Fruit fly (Drosophila melanogaster): ENCODE measurements around the gene CG43057.

Gene CG43057

dm6 chr2L:8212666-8213270 lies 31.0 kb downstream of the CG43057 start, which contains the start of the genes CG8372 and CG8360 (continued):
- TF ChIP-seq sc (optimal IDR thresholded peaks at IDR 0.05): no peak
- TF ChIP-seq sc (GFP tag; optimal IDR thresholded peaks at IDR 0.05): peak; percentile 96
- no peak for TF ChIP-seq tna (GFP tag; IDR thresholded peaks at IDR 0.05; ENCODE audit: partially characterized antibody)

- TF ChIP-seq CG12769 (tag; optimal IDR thresholded peaks at IDR 0.05) (peak; percentile 41), toy (GFP tag; IDR thresholded peaks at IDR 0.05) (no peak), cwo (GFP tag; optimal IDR thresholded peaks at IDR 0.05) (peak; percentile 20), Dip2 (GFP tag; IDR thresholded peaks at IDR 0.05) (no peak), psq (GFP tag; optimal IDR thresholded peaks at IDR 0.05) (no peak), Dek (tag; optimal IDR thresholded peaks at IDR 0.05) (no peak), stwl (tag; optimal IDR thresholded peaks at IDR 0.05) (peak; percentile 82), Six4 (GFP tag; optimal IDR thresholded peaks at IDR 0.05) (peak; percentile 14), Ets97D (GFP tag; optimal IDR thresholded peaks at IDR 0.05) (peak; percentile 66), odd (GFP tag; optimal IDR thresholded peaks at IDR 0.05) (peak; percentile 14), Fer2 (tag; optimal IDR thresholded peaks at IDR 0.05) (peak; percentile 15), HLHmδ (GFP tag; optimal IDR thresholded peaks at IDR 0.05) (no peak), Lim3 (GFP tag; IDR thresholded peaks at IDR 0.05) (no peak), CG3407 (GFP tag; optimal IDR thresholded peaks at IDR 0.05) (peak; percentile 18), Sry-δ (GFP tag; optimal IDR thresholded peaks at IDR 0.05) (peak; percentile 84), pros (GFP tag; optimal IDR thresholded peaks at IDR 0.05) (no peak), Dref (GFP tag; IDR thresholded peaks at IDR 0.05) (peak; percentile 62), Opbp (GFP tag; IDR thresholded peaks at IDR 0.05; ENCODE audit: partially characterized antibody) (peak; percentile 40; the same call in 1 of the 3 replicates), zen (tag; optimal IDR thresholded peaks at IDR 0.05) (peak; percentile 44), CG2712 (tag; optimal IDR thresholded peaks at IDR 0.05) (peak; percentile 60), CG2199 (GFP tag; IDR thresholded peaks at IDR 0.05) (no peak), CG3726 (GFP tag; IDR thresholded peaks at IDR 0.05) (no peak), CG12299 (tag; optimal IDR thresholded peaks at IDR 0.05) (peak; percentile 60), CG11504 (tag; optimal IDR thresholded peaks at IDR 0.05) (peak; percentile 54), CG9817 (tag; optimal IDR thresholded peaks at IDR 0.05) (peak; percentile 48), CG1603 (tag; optimal IDR thresholded peaks at IDR 0.05) (peak; percentile 56), Blimp-1 (GFP tag; optimal IDR thresholded peaks at IDR 0.05) (peak; percentile 30), Xrp1 (GFP tag; IDR thresholded peaks at IDR 0.05) (peak; percentile 57), twi (tag; optimal IDR thresholded peaks at IDR 0.05) (peak; percentile 46), CG30020 (tag; optimal IDR thresholded peaks at IDR 0.05) (peak; percentile 56), dpn (GFP tag; optimal IDR thresholded peaks at IDR 0.05) (peak; percentile 48 to 57), CG12155 (GFP tag; optimal IDR thresholded peaks at IDR 0.05) (peak; percentile 56), CG30403 (GFP tag; optimal IDR thresholded peaks at IDR 0.05) (peak; percentile 77), CG4424 (GFP tag; optimal IDR thresholded peaks at IDR 0.05) (peak; percentile 39), CG3847 (GFP tag; IDR thresholded peaks at IDR 0.05) (peak; percentile 81), CG10462 (GFP tag; optimal IDR thresholded peaks at IDR 0.05) (no peak), CG7987 (GFP tag; optimal IDR thresholded peaks at IDR 0.05) (no peak), ems (GFP tag; optimal IDR thresholded peaks at IDR 0.05) (peak; percentile 42), tx (GFP tag; optimal IDR thresholded peaks at IDR 0.05) (peak; percentile 20), dmrt11E (tag; optimal IDR thresholded peaks at IDR 0.05) (peak; percentile 42), CG17802 (tag; optimal IDR thresholded peaks at IDR 0.05) (no peak), CG12942 (GFP tag; optimal IDR thresholded peaks at IDR 0.05) (peak; percentile 45), caup (GFP tag; optimal IDR thresholded peaks at IDR 0.05; ENCODE audit: severe bottlenecking) (peak; percentile 47), her (GFP tag; optimal IDR thresholded peaks at IDR 0.05) (peak; percentile 5), CG18262 (tag; optimal IDR thresholded peaks at IDR 0.05) (peak; percentile 58)
These were observed 32.7 kb downstream of the CG43057 start, which contains the start of gene Ssb-c31a for dm6 chr2L:8211070-8211469. Gene Ssb-c31a, plus strand, starts transcription at chr2L:8211347.

All from whole organism, embryonic.